Fruit fly (Drosophila melanogaster) whole organism, pupa: ENCODE data around the gene CG14050.

Experiments used
- CG10348 ChIP-seq: fragments of 200-800 bp; sonication (Bioruptor generic); IDR thresholded peaks from 2 replicates; pipeline ENCODE4 v1.3.6; 2022; ENCODE audit warnings: missing biosample characterization, missing genetic modification characterization
- CG12605 ChIP-seq: fragments of 200-800 bp; sonication (Bioruptor generic); IDR thresholded peaks from 2 replicates; pipeline ENCODE4 v1.3.6; 2022; ENCODE audit warnings: missing biosample characterization, missing genetic modification characterization
- CG13204 ChIP-seq: fragments of 200-800 bp; sonication (Bioruptor generic); optimal IDR thresholded peaks from 2 replicates; lab custom pipeline; 2018; ENCODE audit warnings: missing biosample characterization, mild to moderate bottlenecking, missing genetic modification characterization, moderate library complexity
- CG14655 ChIP-seq: fragments of 200-800 bp; sonication (Bioruptor generic); optimal IDR thresholded peaks from 3 replicates; lab custom pipeline; 2017; ENCODE audit warnings: mild to moderate bottlenecking, missing biosample characterization, missing genetic modification reagents, missing genetic modification characterization
- CG15710 ChIP-seq: fragments of 200-800 bp; sonication (Bioruptor generic); optimal IDR thresholded peaks from 2 replicates; lab custom pipeline; 2018; ENCODE audit warnings: missing biosample characterization, mild to moderate bottlenecking, missing genetic modification characterization, moderate library complexity
- CG17806 ChIP-seq: fragments of 200-800 bp; sonication (Bioruptor generic); optimal IDR thresholded peaks from 2 replicates; lab custom pipeline; 2018; ENCODE audit warnings: missing biosample characterization, mild to moderate bottlenecking, missing genetic modification characterization, moderate library complexity
- CG32121 ChIP-seq: fragments of 200-800 bp; sonication (Bioruptor generic); IDR thresholded peaks from 2 replicates; pipeline ENCODE4 v1.3.6; 2022; ENCODE audit warnings: missing biosample characterization, missing genetic modification characterization
- CG34367 ChIP-seq: fragments of 200-800 bp; sonication (Bioruptor generic); optimal IDR thresholded peaks from 2 replicates; lab custom pipeline; 2018; ENCODE audit warnings: missing biosample characterization, mild to moderate bottlenecking, missing genetic modification characterization
- CG4496 ChIP-seq: fragments of 200-800 bp; sonication (Bioruptor generic); IDR thresholded peaks from 3 replicates; pipeline ENCODE4 v1.3.6; 2022; ENCODE audit warnings: missing biosample characterization, missing genetic modification characterization
- CG8159 ChIP-seq: fragments of 200-800 bp; sonication (Bioruptor generic); optimal IDR thresholded peaks from 3 replicates; lab custom pipeline; 2018; ENCODE audit warnings: missing biosample characterization, mild to moderate bottlenecking, missing genetic modification characterization, moderate library complexity
- CG8301 ChIP-seq: fragments of 200-800 bp; sonication (Bioruptor generic); optimal IDR thresholded peaks from 2 replicates; lab custom pipeline; 2018; ENCODE audit warnings: missing biosample characterization, mild to moderate bottlenecking, missing genetic modification characterization
- CG9948 ChIP-seq: fragments of 200-800 bp; sonication (Bioruptor generic); optimal IDR thresholded peaks from 2 replicates; lab custom pipeline; 2018; ENCODE audit warnings: missing biosample characterization, mild to moderate bottlenecking, missing genetic modification characterization, moderate library complexity
- D1 ChIP-seq: fragments of 200-800 bp; sonication (Bioruptor generic); optimal IDR thresholded peaks from 2 replicates; lab custom pipeline; 2018; ENCODE audit warnings: missing biosample characterization, mild to moderate bottlenecking, missing genetic modification characterization, moderate library complexity
- EcR ChIP-seq: fragments of 200-800 bp; sonication (Bioruptor generic); optimal IDR thresholded peaks from 3 replicates; lab custom pipeline; 2019; ENCODE audit warnings: missing biosample characterization, missing genetic modification characterization, mild to moderate bottlenecking, moderate library complexity, missing genetic modification reagents
- Ets98B ChIP-seq: fragments of 200-800 bp; sonication (Bioruptor generic); IDR thresholded peaks from 2 replicates; pipeline ENCODE4 v1.3.6; 2022; ENCODE audit warnings: missing biosample characterization, missing genetic modification characterization
- Pif1A ChIP-seq: fragments of 200-800 bp; sonication (Bioruptor generic); optimal IDR thresholded peaks from 3 replicates; lab custom pipeline; 2016; ENCODE audit warnings: missing biosample characterization, missing genetic modification characterization
- Pif1B ChIP-seq: fragments of 200-800 bp; sonication (Bioruptor generic); optimal IDR thresholded peaks from 3 replicates; lab custom pipeline; 2016; ENCODE audit warnings: missing biosample characterization, missing genetic modification characterization
- Snoo ChIP-seq: fragments of 200-800 bp; sonication (Bioruptor generic); optimal IDR thresholded peaks from 3 replicates; lab custom pipeline; 2017; ENCODE audit warnings: missing biosample characterization, mild to moderate bottlenecking, missing genetic modification characterization, inconsistent platforms
- fd96Ca ChIP-seq: fragments of 200-800 bp; sonication (Bioruptor generic); IDR thresholded peaks from 3 replicates; pipeline ENCODE4 v1.3.6; 2022; ENCODE audit warnings: missing biosample characterization, missing genetic modification characterization
- gl ChIP-seq: fragments of 200-800 bp; sonication (Bioruptor generic); optimal IDR thresholded peaks from 2 replicates; lab custom pipeline; 2018; ENCODE audit warnings: missing biosample characterization, mild to moderate bottlenecking, missing genetic modification characterization
- rn ChIP-seq: fragments of 200-800 bp; sonication (Bioruptor generic); IDR thresholded peaks from 2 replicates; pipeline ENCODE4 v1.3.6; 2022; ENCODE audit warnings: missing biosample characterization, missing genetic modification characterization

CG14050 gene

DNA sequence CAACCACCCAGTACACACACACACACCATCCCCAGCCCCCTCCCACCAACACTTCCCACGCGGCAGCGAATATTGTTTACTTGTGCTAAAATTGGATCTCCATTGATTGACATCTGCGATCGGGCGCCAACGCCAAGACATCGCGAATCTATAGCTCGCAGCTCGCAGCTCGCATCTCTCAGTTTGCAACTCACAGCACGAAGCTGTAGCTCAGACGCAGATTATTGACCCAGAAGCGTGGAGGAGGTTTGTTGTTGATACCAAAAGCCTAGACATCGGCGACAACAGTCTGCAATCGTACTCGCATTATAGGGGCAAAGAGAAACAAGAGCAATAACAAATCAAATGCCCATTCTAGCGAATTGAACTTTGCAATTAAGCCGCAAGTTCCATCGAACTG lies 11.2 kb upstream of the CG14050 start:
- no peak for TF ChIP-seq rn
- no peak for TF ChIP-seq CG17806
- TF ChIP-seq CG9948 (tag; lab: Kevin White, UChicago), result no peak
- no peak for TF ChIP-seq Pif1A (GFP tag; lab: Kevin White, UChicago)
- peak; percentile 62 for TF ChIP-seq EcR (GFP tag; lab: Kevin White, UChicago)
- TF ChIP-seq gl (tag; lab: Kevin White, UChicago), result no peak
- no peak for TF ChIP-seq CG8159 (tag; lab: Kevin White, UChicago)
- TF ChIP-seq CG14655 (GFP tag; lab: Kevin White, UChicago), result no peak
- TF ChIP-seq Snoo (tag; lab: Kevin White, UChicago), result no peak

DNA sequence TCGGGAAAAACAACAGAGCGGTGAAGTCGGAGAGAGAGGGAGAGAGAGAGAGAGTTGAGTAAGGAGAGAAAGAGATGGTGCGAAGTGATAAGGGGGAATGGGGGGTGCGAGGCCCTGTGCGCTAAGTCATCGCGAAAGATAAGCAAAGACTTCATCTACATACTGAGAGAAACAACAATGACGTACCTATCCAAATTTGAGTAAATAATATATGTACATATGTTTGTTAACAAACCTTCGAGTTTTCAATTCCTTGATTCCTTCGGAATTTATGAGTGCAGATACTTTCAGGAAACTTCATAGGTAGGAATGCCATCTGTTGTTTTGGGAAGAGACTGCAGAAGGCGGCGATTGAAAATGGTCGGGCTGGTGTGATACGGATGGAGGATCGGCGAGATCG lies 10.4 kb upstream of the CG14050 start:
- TF ChIP-seq Pif1A (GFP tag; lab: Kevin White, UChicago) (no peak), EcR (GFP tag; lab: Kevin White, UChicago) (peak; percentile 31), Ets98B (GFP tag; lab: Robert Waterston, UW) (peak; percentile 26), CG4496 (peak; percentile 71), CG17806 (peak; percentile 65), CG8159 (tag; lab: Kevin White, UChicago) (peak; percentile 72), Pif1B (GFP tag; lab: Kevin White, UChicago) (peak; percentile 43), CG34367 (tag; lab: Kevin White, UChicago) (peak; percentile 67), CG14655 (GFP tag; lab: Kevin White, UChicago) (peak; percentile 76), D1 (tag; lab: Kevin White, UChicago) (no peak), gl (tag; lab: Kevin White, UChicago) (peak; percentile 38), CG12605 (peak; percentile 19; the same call in 1 of the 2 replicates), CG10348 (no peak), Snoo (tag; lab: Kevin White, UChicago) (peak; percentile 37), CG9948 (tag; lab: Kevin White, UChicago) (peak; percentile 46), fd96Ca (peak; percentile 58; the same call in 1 of the 3 replicates), rn (no peak), CG15710 (peak; percentile 64), CG8301 (tag; lab: Kevin White, UChicago) (peak; percentile 60), CG13204 (peak; percentile 57)

DNA sequence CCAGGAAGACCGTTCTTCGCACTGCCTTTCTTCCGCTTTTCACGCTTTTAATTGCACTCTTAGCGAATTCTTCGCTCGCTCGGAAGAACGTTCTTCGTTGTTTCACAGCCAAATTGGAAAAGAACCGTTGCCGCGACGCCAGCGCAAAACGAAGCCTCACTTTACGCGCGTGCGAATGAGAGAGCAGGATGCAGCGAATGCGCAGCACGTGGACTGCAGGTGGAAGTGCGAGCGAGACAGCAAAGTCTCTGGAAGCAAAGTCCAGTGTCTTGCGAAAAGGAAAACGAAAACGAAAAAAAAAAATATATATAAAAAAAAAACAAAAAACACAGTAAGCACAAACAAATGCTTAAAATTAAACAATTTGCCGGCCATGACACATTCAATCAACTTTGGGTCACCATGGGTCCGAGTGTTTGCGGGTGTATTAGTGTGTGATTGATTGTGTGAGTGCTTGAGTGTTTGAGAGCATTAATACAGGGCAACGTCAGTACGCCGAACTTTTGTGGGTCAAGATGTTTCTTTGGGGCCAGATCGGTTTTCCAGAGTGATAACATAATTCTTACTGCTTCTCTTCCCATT lies 8.6 kb upstream of the CG14050 start, which contains the start of gene Ilp6:
Ilp6 (minus strand) TSS at position 103 of the 582 bp plus-strand sequence.
- TF ChIP-seq Pif1B (GFP tag; lab: Kevin White, UChicago), result peak; percentile 74
- 0 out of 3 replicates have a peak, but pooled peaks have one; percentile 31 for TF ChIP-seq fd96Ca
- TF ChIP-seq CG13204, result peak; percentile 89
- peak; percentile 14 for TF ChIP-seq CG14655 (GFP tag; lab: Kevin White, UChicago)
- peak; percentile 53; the same call in 1 of the 3 replicates for TF ChIP-seq CG4496
- no peak for TF ChIP-seq rn
- peak; percentile 35 for TF ChIP-seq CG15710
- peak; percentile 55; the same call in 1 of the 2 replicates for TF ChIP-seq CG12605
- peak; percentile 70 for TF ChIP-seq Pif1A (GFP tag; lab: Kevin White, UChicago)
- no peak for TF ChIP-seq D1 (tag; lab: Kevin White, UChicago)
- peak; percentile 49 for TF ChIP-seq Ets98B (GFP tag; lab: Robert Waterston, UW)
- TF ChIP-seq CG9948 (tag; lab: Kevin White, UChicago), result no peak
- peak; percentile 81 for TF ChIP-seq Snoo (tag; lab: Kevin White, UChicago)
- TF ChIP-seq EcR (GFP tag; lab: Kevin White, UChicago), result no peak
- no peak for TF ChIP-seq CG10348
- TF ChIP-seq gl (tag; lab: Kevin White, UChicago), result peak; percentile 60
- peak; percentile 0 for TF ChIP-seq CG8159 (tag; lab: Kevin White, UChicago)
- no peak for TF ChIP-seq CG8301 (tag; lab: Kevin White, UChicago)
- TF ChIP-seq CG32121, result peak; percentile 22; the same call in 1 of the 2 replicates
- TF ChIP-seq CG34367 (tag; lab: Kevin White, UChicago), result peak; percentile 30
- peak; percentile 2 for TF ChIP-seq CG17806

DNA sequence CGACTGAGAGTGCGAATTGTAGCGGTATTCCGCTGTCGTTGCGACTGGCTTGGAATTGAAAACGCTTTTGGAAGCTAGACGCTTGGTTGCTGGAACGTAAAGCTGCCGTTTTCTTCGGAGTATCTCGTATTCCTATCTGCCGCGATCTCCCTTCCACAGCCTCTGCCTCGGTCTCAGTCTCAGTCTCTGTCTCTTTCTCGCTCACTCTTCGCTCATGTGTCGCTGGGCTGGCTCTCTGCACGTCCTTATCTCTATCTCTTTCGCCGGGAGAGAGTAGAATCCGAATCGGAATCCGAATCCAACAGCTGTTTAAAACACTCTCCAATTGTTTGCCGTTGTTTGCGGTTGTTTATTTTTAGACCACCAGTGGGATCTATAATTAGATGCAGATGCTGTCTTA lies 8.0 kb upstream of the CG14050 start:
- TF ChIP-seq Ets98B (GFP tag; lab: Robert Waterston, UW) (no peak), CG34367 (tag; lab: Kevin White, UChicago) (no peak), CG8159 (tag; lab: Kevin White, UChicago) (no peak), fd96Ca (0 out of 3 replicates have a peak, but pooled peaks have one; percentile 25)

DNA sequence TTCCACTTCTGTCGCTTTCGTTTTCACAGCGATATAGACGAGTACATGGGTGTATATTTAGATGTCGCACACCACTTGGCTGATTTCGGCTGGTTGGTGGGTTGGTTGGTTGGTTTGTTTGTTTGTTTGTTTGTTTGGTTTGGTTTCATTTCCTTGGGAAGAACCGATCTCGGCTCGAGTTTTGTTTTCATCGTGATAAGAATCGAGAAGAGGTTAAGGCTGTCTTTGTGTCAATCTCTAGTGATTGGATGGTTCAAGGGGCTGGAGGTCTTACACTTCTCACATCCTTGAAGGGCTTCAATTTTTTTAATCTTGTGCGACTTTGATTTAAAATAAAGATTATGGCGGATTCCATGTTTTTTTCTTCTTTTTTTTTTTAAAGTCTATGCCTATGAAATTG lies 6.8 kb upstream of the CG14050 start:
- no peak for TF ChIP-seq CG14655 (GFP tag; lab: Kevin White, UChicago)
- TF ChIP-seq, all 21 proteins: peak for 0

DNA sequence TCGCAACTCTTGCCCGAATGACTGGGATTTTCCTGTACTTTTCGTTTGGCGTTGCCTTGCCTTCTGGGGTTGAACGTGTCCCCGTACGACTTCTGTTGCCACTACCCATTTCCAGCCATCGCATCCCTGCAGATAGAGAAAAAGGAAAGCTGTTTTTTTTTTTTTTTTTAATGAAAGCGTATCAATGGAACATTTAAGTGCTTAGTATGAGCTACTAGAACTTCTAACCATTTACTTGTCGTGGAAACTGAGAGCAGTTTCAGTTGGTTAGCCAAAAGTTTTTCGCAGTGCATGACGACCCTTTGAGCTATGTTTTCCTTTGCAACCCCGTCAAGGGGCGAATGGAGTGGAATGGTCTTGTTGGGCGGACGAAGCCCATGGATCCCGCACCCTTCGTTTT lies 3.3 kb upstream of the CG14050 start:
- TF ChIP-seq CG34367 (tag; lab: Kevin White, UChicago), result peak; percentile 15
- peak; percentile 61 for TF ChIP-seq CG8159 (tag; lab: Kevin White, UChicago)
- TF ChIP-seq EcR (GFP tag; lab: Kevin White, UChicago), result no peak
- peak; percentile 56 for TF ChIP-seq CG17806
- TF ChIP-seq CG15710, result peak; percentile 66
- peak; percentile 3 for TF ChIP-seq gl (tag; lab: Kevin White, UChicago)
- peak; percentile 61 for TF ChIP-seq Pif1A (GFP tag; lab: Kevin White, UChicago)
- peak; percentile 45 for TF ChIP-seq Snoo (tag; lab: Kevin White, UChicago)
- peak; percentile 46; the same call in 1 of the 3 replicates for TF ChIP-seq fd96Ca
- peak; percentile 1 for TF ChIP-seq CG13204
- TF ChIP-seq Pif1B (GFP tag; lab: Kevin White, UChicago), result peak; percentile 36
- peak; percentile 29 for TF ChIP-seq CG9948 (tag; lab: Kevin White, UChicago)
- no peak for TF ChIP-seq CG32121
- 0 out of 3 replicates have a peak, but pooled peaks have one; percentile 37 for TF ChIP-seq CG4496
- TF ChIP-seq CG12605, result no peak
- TF ChIP-seq Ets98B (GFP tag; lab: Robert Waterston, UW), result no peak; the same call in 1 of the 2 replicates
- TF ChIP-seq CG14655 (GFP tag; lab: Kevin White, UChicago), result peak; percentile 28
